Fruit fly (Drosophila melanogaster) whole organism, embryonic: Measurements from ENCODE around the gene AANATL7.

ENCODE experiments used
- Bdp1 ChIP-seq: fragments of 200-800 bp; sonication (Bioruptor generic); optimal IDR thresholded peaks from 3 replicates; lab custom pipeline; 2016; ENCODE audit warnings: missing biosample characterization, missing genetic modification characterization
- CG12104 ChIP-seq: fragments of 200-800 bp; sonication (Bioruptor generic); optimal IDR thresholded peaks from 3 replicates; lab custom pipeline; 2016; ENCODE audit warnings: missing biosample characterization, missing genetic modification characterization
- CG12219 ChIP-seq: fragments of 200-800 bp; sonication (Bioruptor generic); optimal IDR thresholded peaks from 3 replicates; lab custom pipeline; 2018; ENCODE audit warnings: missing biosample characterization, mild to moderate bottlenecking, missing genetic modification characterization
- CG12744 ChIP-seq: fragments of 200-800 bp; sonication (Bioruptor generic); optimal IDR thresholded peaks from 2 replicates; lab custom pipeline; 2016; ENCODE audit warnings: missing biosample characterization, missing genetic modification characterization
- CG14014 ChIP-seq: fragments of 200-800 bp; sonication (Bioruptor generic); IDR thresholded peaks from 2 replicates; pipeline ENCODE4 v1.3.6; 2022; ENCODE audit warnings: missing biosample characterization, missing genetic modification characterization
- CG14441 ChIP-seq: fragments of 200-800 bp; sonication (Bioruptor generic); IDR thresholded peaks from 2 replicates; pipeline ENCODE4 v1.3.6; 2022; ENCODE audit warnings: missing biosample characterization, missing genetic modification characterization
- CG15269 ChIP-seq: fragments of 200-800 bp; sonication (Bioruptor generic); optimal IDR thresholded peaks from 2 replicates; lab custom pipeline; 2018; ENCODE audit warnings: missing biosample characterization, mild to moderate bottlenecking, missing genetic modification characterization, moderate library complexity
- CG16779 ChIP-seq: fragments of 200-800 bp; sonication (Bioruptor generic); IDR thresholded peaks from 2 replicates; pipeline ENCODE4 v1.3.6; 2022; ENCODE audit warnings: missing biosample characterization, missing genetic modification characterization
- CG17186 ChIP-seq: fragments of 200-800 bp; sonication (Bioruptor generic); optimal IDR thresholded peaks from 3 replicates; lab custom pipeline; 2017; ENCODE audit warnings: missing biosample characterization, missing genetic modification reagents, missing genetic modification characterization
- CG18011 ChIP-seq: fragments of 200-800 bp; sonication (Bioruptor generic); optimal IDR thresholded peaks from 2 replicates; lab custom pipeline; 2017; ENCODE audit warnings: missing biosample characterization, missing genetic modification characterization, mild to moderate bottlenecking, moderate library complexity, missing genotype
- CG2712 ChIP-seq: fragments of 200-800 bp; optimal IDR thresholded peaks from 3 replicates; lab custom pipeline; 2019; ENCODE audit warnings: missing biosample characterization, mild to moderate bottlenecking, missing genetic modification characterization, moderate library complexity
- CG30020 ChIP-seq: fragments of 200-800 bp; optimal IDR thresholded peaks from 2 replicates; lab custom pipeline; 2019; ENCODE audit warnings: missing biosample characterization, mild to moderate bottlenecking, missing genetic modification characterization, moderate library complexity
- CG4328 ChIP-seq: fragments of 200-800 bp; sonication (Bioruptor generic); optimal IDR thresholded peaks from 3 replicates; lab custom pipeline; 2017; ENCODE audit warnings: missing biosample characterization, missing genetic modification reagents, missing genetic modification characterization
- CG43689 ChIP-seq: fragments of 200-800 bp; sonication (Bioruptor generic); IDR thresholded peaks from 2 replicates; pipeline ENCODE4 v1.3.6; 2022; ENCODE audit warnings: missing biosample characterization, missing genetic modification characterization
- CG4707 ChIP-seq: fragments of 200-800 bp; sonication (Bioruptor generic); optimal IDR thresholded peaks from 2 replicates; lab custom pipeline; 2018; ENCODE audit warnings: missing biosample characterization, mild to moderate bottlenecking, missing genetic modification characterization, moderate library complexity
- CG4730 ChIP-seq: fragments of 200-800 bp; sonication (Bioruptor generic); IDR thresholded peaks from 2 replicates; pipeline ENCODE4 v1.3.6; 2022; ENCODE audit warnings: missing biosample characterization, missing genetic modification characterization
- CG6765 ChIP-seq: fragments of 200-800 bp; sonication (Bioruptor generic); optimal IDR thresholded peaks from 3 replicates; lab custom pipeline; 2017; ENCODE audit warnings: missing biosample characterization, mild to moderate bottlenecking, missing genetic modification characterization
- CG7271 ChIP-seq: fragments of 200-800 bp; sonication (Bioruptor generic); optimal IDR thresholded peaks from 2 replicates; lab custom pipeline; 2018; ENCODE audit warnings: missing biosample characterization, mild to moderate bottlenecking, missing genetic modification characterization, moderate library complexity
- CG7556 ChIP-seq: fragments of 200-800 bp; sonication (Bioruptor generic); optimal IDR thresholded peaks from 2 replicates; lab custom pipeline; 2017; ENCODE audit warnings: missing biosample characterization, mild to moderate bottlenecking, missing genetic modification characterization
- Camta ChIP-seq: fragments of 200-800 bp; sonication (Bioruptor generic); optimal IDR thresholded peaks from 2 replicates; lab custom pipeline; 2016; ENCODE audit warnings: missing biosample characterization, missing genetic modification characterization
- Doc2 ChIP-seq: fragments of 200-800 bp; sonication (Bioruptor generic); IDR thresholded peaks from 2 replicates; pipeline ENCODE4 v1.3.6; 2022; ENCODE audit warnings: missing biosample characterization, missing genetic modification characterization
- Hey ChIP-seq: fragments of 200-800 bp; sonication (Bioruptor generic); optimal IDR thresholded peaks from 3 replicates; lab custom pipeline; 2018; ENCODE audit warnings: missing biosample characterization, mild to moderate bottlenecking, missing genetic modification characterization
- Hr78 ChIP-seq, 2 experiments: fragments of 200-800 bp in 1 of 2; fragments of >200 bp in 1 of 2; sonication (Bioruptor generic) in 1 of 2; optimal IDR thresholded peaks; 2 replicates each; lab custom pipeline; 2017 to 2019; ENCODE audit warnings: missing biosample characterization in 2 of 2, missing genetic modification characterization in 2 of 2, mild to moderate bottlenecking in 1 of 2, moderate library complexity in 1 of 2
- Kr ChIP-seq: fragments of 200-800 bp; sonication (Bioruptor generic); optimal IDR thresholded peaks from 2 replicates; lab custom pipeline; 2017; ENCODE audit warnings: missing biosample characterization, mild to moderate bottlenecking, missing genetic modification characterization
- NC2α ChIP-seq: fragments of 200-800 bp; sonication (Bioruptor generic); optimal IDR thresholded peaks from 2 replicates; lab custom pipeline; 2016; ENCODE audit warnings: missing biosample characterization, missing genetic modification characterization
- PHDP ChIP-seq: fragments of 200-800 bp; sonication (Bioruptor generic); optimal IDR thresholded peaks from 3 replicates; lab custom pipeline; 2018; ENCODE audit warnings: missing biosample characterization, mild to moderate bottlenecking, missing genetic modification characterization, moderate library complexity
- Poxn ChIP-seq: fragments of 200-800 bp; sonication (Bioruptor generic); IDR thresholded peaks from 2 replicates; pipeline ENCODE4 v1.3.6; 2022; ENCODE audit warnings: missing biosample characterization, missing genetic modification characterization
- Scr ChIP-seq: fragments of 200-800 bp; sonication (Bioruptor generic); IDR thresholded peaks from 2 replicates; pipeline ENCODE4 v1.3.6; 2022; ENCODE audit warnings: missing biosample characterization, missing genetic modification characterization; ENCODE audit not compliant: partially characterized antibody
- TFAM ChIP-seq: fragments of 200-800 bp; sonication (Bioruptor generic); optimal IDR thresholded peaks from 2 replicates; lab custom pipeline; 2017; ENCODE audit warnings: missing biosample characterization, missing genetic modification characterization, inconsistent platforms
- Xbp1 ChIP-seq: fragments of 200-800 bp; sonication (Bioruptor generic); optimal IDR thresholded peaks from 3 replicates; lab custom pipeline; 2016; ENCODE audit warnings: missing biosample characterization, mild to moderate bottlenecking, missing genetic modification characterization
- Xrp1 ChIP-seq: fragments of 200-800 bp; sonication (Bioruptor generic); IDR thresholded peaks from 2 replicates; pipeline ENCODE4 v1.3.6; 2022; ENCODE audit warnings: missing biosample characterization, missing genetic modification characterization
- aop ChIP-seq: fragments of 200-800 bp; sonication (Bioruptor generic); IDR thresholded peaks from 2 replicates; pipeline ENCODE4 v1.3.6; 2022; ENCODE audit warnings: missing biosample characterization, missing genetic modification characterization
- ap ChIP-seq: fragments of 200-800 bp; sonication (Bioruptor generic); IDR thresholded peaks from 2 replicates; pipeline ENCODE4 v1.3.6; 2022; ENCODE audit warnings: missing biosample characterization, missing genetic modification characterization
- ato ChIP-seq: fragments of 200-800 bp; sonication (Bioruptor generic); IDR thresholded peaks from 2 replicates; pipeline ENCODE4 v1.3.6; 2022; ENCODE audit warnings: missing biosample characterization, missing genetic modification characterization; ENCODE audit not compliant: partially characterized antibody
- br ChIP-seq: fragments of >200 bp; optimal IDR thresholded peaks from 2 replicates; lab custom pipeline; 2017
- da ChIP-seq: fragments of 200-800 bp; sonication (Bioruptor generic); optimal IDR thresholded peaks from 2 replicates; lab custom pipeline; 2016; ENCODE audit warnings: missing biosample characterization, missing genetic modification characterization
- dan ChIP-seq: fragments of 200-800 bp; sonication (Bioruptor generic); IDR thresholded peaks from 2 replicates; pipeline ENCODE4 v1.3.6; 2022; ENCODE audit warnings: missing biosample characterization, missing genetic modification characterization
- disco-r ChIP-seq: fragments of 200-800 bp; sonication (Bioruptor generic); optimal IDR thresholded peaks from 2 replicates; lab custom pipeline; 2016; ENCODE audit warnings: missing biosample characterization, missing genetic modification characterization
- eyg ChIP-seq: fragments of 200-800 bp; sonication (Bioruptor generic); optimal IDR thresholded peaks from 3 replicates; lab custom pipeline; 2016; ENCODE audit warnings: missing biosample characterization, missing genetic modification characterization
- gem ChIP-seq: fragments of 200-800 bp; sonication (Bioruptor generic); optimal IDR thresholded peaks from 2 replicates; lab custom pipeline; 2019; ENCODE audit warnings: missing biosample characterization, mild to moderate bottlenecking, missing genetic modification characterization, moderate library complexity
- grn ChIP-seq: fragments of 200-800 bp; sonication (Bioruptor generic); optimal IDR thresholded peaks from 3 replicates; lab custom pipeline; 2017; ENCODE audit warnings: missing biosample characterization, missing genetic modification characterization
- lmd ChIP-seq: fragments of 200-800 bp; sonication (Bioruptor generic); IDR thresholded peaks from 2 replicates; pipeline ENCODE4 v1.3.6; 2022; ENCODE audit warnings: missing biosample characterization, missing genetic modification characterization
- mld ChIP-seq: fragments of 200-800 bp; sonication (Bioruptor generic); IDR thresholded peaks from 3 replicates; pipeline ENCODE4 v1.3.6; 2022; ENCODE audit warnings: missing biosample characterization, missing genetic modification characterization; ENCODE audit not compliant: partially characterized antibody
- ro ChIP-seq: fragments of 200-800 bp; sonication (Bioruptor generic); IDR thresholded peaks from 2 replicates; pipeline ENCODE4 v1.3.6; 2022; ENCODE audit warnings: missing biosample characterization, missing genetic modification characterization
- schlank ChIP-seq: fragments of 200-800 bp; sonication (Bioruptor generic); optimal IDR thresholded peaks from 2 replicates; lab custom pipeline; 2018; ENCODE audit warnings: missing biosample characterization, mild to moderate bottlenecking, missing genetic modification characterization
- slbo ChIP-seq: fragments of 200-800 bp; sonication (Bioruptor generic); IDR thresholded peaks from 2 replicates; pipeline ENCODE4 v1.3.6; 2022; ENCODE audit warnings: missing biosample characterization, missing genetic modification characterization
- sna ChIP-seq: fragments of 200-800 bp; sonication (Bioruptor generic); IDR thresholded peaks from 2 replicates; pipeline ENCODE4 v1.3.6; 2022; ENCODE audit warnings: missing biosample characterization, missing genetic modification characterization; ENCODE audit not compliant: partially characterized antibody
- tio ChIP-seq: fragments of 200-800 bp; sonication (Bioruptor generic); optimal IDR thresholded peaks from 2 replicates; lab custom pipeline; 2017; ENCODE audit warnings: missing biosample characterization, missing genetic modification characterization, inconsistent platforms
- twi ChIP-seq: fragments of 200-800 bp; optimal IDR thresholded peaks from 2 replicates; lab custom pipeline; 2019; ENCODE audit warnings: missing biosample characterization, mild to moderate bottlenecking, missing genetic modification characterization, moderate library complexity
- wek ChIP-seq: fragments of 200-800 bp; sonication (Bioruptor generic); optimal IDR thresholded peaks from 3 replicates; lab custom pipeline; 2018; ENCODE audit warnings: missing biosample characterization, mild to moderate bottlenecking, missing genetic modification characterization, moderate library complexity
- yki ChIP-seq: fragments of >200 bp; optimal IDR thresholded peaks from 3 replicates; lab custom pipeline; 2018

AANATL7 gene

dm6 chrX:2533843-2534473 is 46.8 kb upstream of the AANATL7 start (continued):
- TF ChIP-seq CG43689 (0 out of 2 replicates have a peak, but pooled peaks have one; percentile 10), CG7271 (no peak), br (lab: Kevin White, UChicago) (no peak), dan (GFP tag; lab: Robert Waterston, UW) (no peak), sna (GFP tag; lab: Robert Waterston, UW) (no peak), Poxn (no peak), CG17186 (GFP tag; lab: Kevin White, UChicago) (no peak), disco-r (peak; percentile 3), Xbp1 (GFP tag; lab: Kevin White, UChicago) (peak; percentile 63), CG14014 (peak; percentile 66), NC2α (GFP tag; lab: Kevin White, UChicago) (no peak), TFAM (no peak), CG18011 (GFP tag; lab: Kevin White, UChicago) (no peak), CG4707 (GFP tag; lab: Kevin White, UChicago) (no peak), gem (tag; lab: Kevin White, UChicago) (peak; percentile 58), Xrp1 (peak; percentile 41; the same call in 1 of the 2 replicates), CG4730 (GFP tag; lab: Robert Waterston, UW) (peak; percentile 44), Scr (GFP tag; lab: Robert Waterston, UW) (no peak), Hey (no peak), CG6765 (GFP tag; lab: Kevin White, UChicago) (peak; percentile 23), yki (no peak), wek (GFP tag; lab: Kevin White, UChicago) (no peak), aop (GFP tag; lab: Robert Waterston, UW) (no peak), CG30020 (no peak), CG12104 (peak; percentile 30), CG4328 (GFP tag; lab: Kevin White, UChicago) (no peak), ro (GFP tag; lab: Robert Waterston, UW) (0 out of 2 replicates have a peak, but pooled peaks have one; percentile 23), lmd (GFP tag; lab: Robert Waterston, UW) (peak; percentile 79), slbo (peak; percentile 81), CG7556 (GFP tag; lab: Kevin White, UChicago) (peak; percentile 30), da (no peak), grn (GFP tag; lab: Kevin White, UChicago) (no peak), CG16779 (GFP tag; lab: Robert Waterston, UW) (peak; percentile 60; the same call in 1 of the 2 replicates), Kr (GFP tag; lab: Kevin White, UChicago) (no peak), PHDP (peak; percentile 45), ato (no peak), CG14441 (GFP tag; lab: Robert Waterston, UW) (peak; percentile 77), Hr78 (GFP tag; optimal IDR thresholded peaks at IDR 0.05; lab: Kevin White, UChicago) (no peak), tio (GFP tag; lab: Kevin White, UChicago) (no peak), schlank (tag; lab: Kevin White, UChicago) (no peak), Doc2 (GFP tag; lab: Robert Waterston, UW) (0 out of 2 replicates have a peak, but pooled peaks have one; percentile 50), eyg (peak; percentile 49), Bdp1 (no peak), Camta (GFP tag; lab: Kevin White, UChicago) (no peak), CG12219 (GFP tag; lab: Kevin White, UChicago) (peak; percentile 71), ap (peak; percentile 61), CG12744 (GFP tag; lab: Kevin White, UChicago) (no peak), CG2712 (tag; lab: Kevin White, UChicago) (peak; percentile 25), mld (GFP tag; lab: Robert Waterston, UW) (no peak), CG15269 (tag; lab: Kevin White, UChicago) (peak; percentile 70), twi (tag; lab: Kevin White, UChicago) (no peak)
